Fruit fly (Drosophila melanogaster) whole organism, prepupa: ENCODE data around the gene Crtc.
A peak's percentile ranks its signal among the peaks of the same experiment; 100 is the strongest.

Experiments
- CG15336 ChIP-seq: fragments of 200-800 bp; sonication (Bioruptor generic); IDR thresholded peaks from 2 replicates; pipeline ENCODE4 v1.3.6; 2022; ENCODE audit warnings: missing biosample characterization, missing genetic modification characterization
- Lpt ChIP-seq: fragments of 200-800 bp; sonication (Bioruptor generic); optimal IDR thresholded peaks from 3 replicates; lab custom pipeline; 2016; ENCODE audit warnings: missing biosample characterization, missing genetic modification characterization
- pdm3 ChIP-seq: fragments of 200-800 bp; sonication (Bioruptor generic); optimal IDR thresholded peaks from 3 replicates; lab custom pipeline; 2016; ENCODE audit warnings: missing biosample characterization, missing genetic modification characterization
- svp ChIP-seq: fragments of 200-800 bp; sonication (Bioruptor generic); peaks from one replicate; lab custom pipeline; 2016; ENCODE audit warnings: missing biosample characterization, missing genetic modification characterization

DNA sequence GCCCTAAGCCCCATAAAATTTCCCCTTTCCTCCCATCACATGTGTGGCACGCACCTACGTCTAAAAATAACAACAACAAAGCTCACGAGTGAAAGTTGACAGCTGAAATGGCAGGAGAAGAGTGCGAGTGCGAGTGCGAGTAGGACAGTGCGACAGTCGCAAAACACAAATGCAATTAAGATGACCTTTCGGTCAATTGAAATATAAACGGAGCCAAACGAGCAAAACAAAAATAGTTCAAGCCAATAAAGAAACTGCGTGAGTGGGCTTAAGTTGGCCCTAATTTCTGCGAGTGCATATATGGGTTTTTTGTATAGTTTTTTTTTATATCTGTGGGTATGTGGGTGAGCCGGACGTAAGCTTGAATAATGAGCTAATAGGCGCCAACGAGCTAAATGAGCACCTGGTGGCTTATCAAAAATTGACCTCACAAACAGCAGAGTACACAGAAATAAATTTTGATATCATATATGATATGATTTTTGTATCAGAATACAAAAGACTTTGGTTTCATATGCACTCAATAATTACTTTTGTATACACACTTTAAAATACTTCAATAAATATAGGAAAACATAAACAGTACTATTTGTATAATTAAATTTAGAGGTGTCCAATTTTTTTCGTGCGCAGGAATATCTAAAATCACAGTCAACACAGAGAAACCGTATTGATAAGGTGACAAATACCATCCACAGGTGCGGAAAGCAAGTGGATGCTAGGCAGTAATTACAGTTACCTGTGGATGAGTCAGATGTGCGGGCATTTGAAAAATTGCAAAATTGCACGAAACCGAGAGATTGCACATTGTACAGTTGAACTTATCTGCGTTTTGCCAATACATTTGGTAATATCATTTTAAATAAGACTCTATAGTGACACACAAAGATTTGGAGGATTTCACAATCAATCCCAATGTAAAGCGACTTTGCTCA is 17.1 kb downstream of the Crtc start:
- TF ChIP-seq pdm3 (GFP tag; lab: Kevin White, UChicago) (no peak), CG15336 (GFP tag; lab: Robert Waterston, UW) (no peak), svp (GFP tag; lab: Kevin White, UChicago) (peak; percentile 33), Lpt (GFP tag; lab: Kevin White, UChicago) (no peak)
